Worm (Caenorhabditis elegans) whole organism, L4/young adult: Measurements from ENCODE around the gene K08A2.2.

Source experiments
- W03F9.2 ChIP-seq: fragments of 150-350 bp; optimal IDR thresholded peaks from 2 replicates; lab custom pipeline; 2014; ENCODE audit warnings: missing biosample characterization, missing genetic modification characterization
- dao-5 ChIP-seq: sonication (generic microtip); optimal IDR thresholded peaks from 2 replicates; lab custom pipeline; 2016; ENCODE audit warnings: missing genotype, missing genetic modification characterization, moderate library complexity, missing compliant biosample characterization
- him-1 ChIP-seq: sonication (generic microtip); optimal IDR thresholded peaks from 2 replicates; lab custom pipeline; 2016; ENCODE audit warnings: missing genotype, missing genetic modification reagents, missing genetic modification characterization, missing compliant biosample characterization

ce11 chrII:2997828-2998441 is 6.5 kb downstream of the K08A2.2 start:
- TF ChIP-seq him-1 (tag; lab: Kevin White, UChicago), result no peak
- no peak for TF ChIP-seq dao-5 (tag; lab: Kevin White, UChicago)
- TF ChIP-seq W03F9.2 (tag; lab: Kevin White, UChicago), result no peak
